Worm (Caenorhabditis elegans): ENCODE data around the gene K07E3.1.

Gene K07E3.1

ce11 chrX:8155447-8155877, 45.2 kb downstream of the K07E3.1 start:
- TF ChIP-seq nhr-77 (tag; optimal IDR thresholded peaks at IDR 0.05) (peak; percentile 20), lin-13 (GFP tag; optimal IDR thresholded peaks at IDR 0.05) (peak; percentile 7), lin-14 (GFP tag; optimal IDR thresholded peaks at IDR 0.05) (peak; percentile 2), lin-35 (GFP tag; optimal IDR thresholded peaks at IDR 0.05) (peak; percentile 6 to 48), ceh-82 (tag; optimal IDR thresholded peaks at IDR 0.05) (peak in 1 of 3 experiments; percentile 46), rnt-1 (tag; optimal IDR thresholded peaks at IDR 0.05) (peak; percentile 48), mep-1 (tag; optimal IDR thresholded peaks at IDR 0.05) (peak; percentile 8), lsy-2 (tag; optimal IDR thresholded peaks at IDR 0.05) (peak in 1 of 2 experiments; percentile 46), efl-1 (optimal IDR thresholded peaks at IDR 0.05) (peak in 1 of 2 experiments; percentile 18), efl-1 (GFP tag; optimal IDR thresholded peaks at IDR 0.05 in 1 of 2) (peak in 1 of 2 experiments; percentile 65), irx-1 (tag; optimal IDR thresholded peaks at IDR 0.05) (peak; percentile 2), C16A3.4 (tag; optimal IDR thresholded peaks at IDR 0.05) (peak; percentile 43), xbp-1 (tag; optimal IDR thresholded peaks at IDR 0.05) (peak; percentile 22), snu-23 (GFP tag; optimal IDR thresholded peaks at IDR 0.05) (peak; percentile 59), mdl-1 (tag; optimal IDR thresholded peaks at IDR 0.05) (peak in 1 of 2 experiments; percentile 70), nhr-85 (tag) (peak; percentile 68), jun-1 (tag; optimal IDR thresholded peaks at IDR 0.05) (peak; percentile 16), unc-130 (tag; optimal IDR thresholded peaks at IDR 0.05) (peak; percentile 1)

ce11 chrX:8155969-8156368, 45.7 kb downstream of the K07E3.1 start:
- no peak for TF ChIP-seq lin-13 (GFP tag; optimal IDR thresholded peaks at IDR 0.05)
- peak; percentile 41 for TF ChIP-seq unc-86 (tag; optimal IDR thresholded peaks at IDR 0.05)
- no peak for TF ChIP-seq dsc-1 (tag; optimal IDR thresholded peaks at IDR 0.05)
- TF ChIP-seq grh-1 (GFP tag; IDR thresholded peaks at IDR 0.05) = no peak
- TF ChIP-seq fkh-10 (GFP tag; optimal IDR thresholded peaks at IDR 0.05) = no peak
- peak; percentile 35 for TF ChIP-seq nhr-71 (tag; optimal IDR thresholded peaks at IDR 0.05)
- TF ChIP-seq nhr-12 (tag; optimal IDR thresholded peaks at IDR 0.05) = no peak
- TF ChIP-seq nhr-76 (tag; optimal IDR thresholded peaks at IDR 0.05) = no peak
- TF ChIP-seq swsn-7 (tag; optimal IDR thresholded peaks at IDR 0.05) = peak; percentile 4
- peak in 2 of 3 experiments; percentile 28 to 35 for TF ChIP-seq ceh-82 (tag; optimal IDR thresholded peaks at IDR 0.05)
- TF ChIP-seq snu-23 (GFP tag; optimal IDR thresholded peaks at IDR 0.05) = peak; percentile 3
- TF ChIP-seq pqm-1 (tag; optimal IDR thresholded peaks at IDR 0.05) = no peak
- TF ChIP-seq elt-2 (tag; optimal IDR thresholded peaks at IDR 0.05) = no peak
- no peak for TF ChIP-seq fkh-8 (tag; optimal IDR thresholded peaks at IDR 0.05)
- no peak; the same call in 1 of the 2 replicates for TF ChIP-seq nhr-19 (GFP tag; conservative IDR thresholded peaks at IDR 0.05)
- no peak for TF ChIP-seq efl-1 (optimal IDR thresholded peaks at IDR 0.05)
- TF ChIP-seq efl-1 (GFP tag; optimal IDR thresholded peaks at IDR 0.05 in 1 of 2) = peak in 1 of 2 experiments; percentile 82
- TF ChIP-seq blmp-1 (tag; optimal IDR thresholded peaks at IDR 0.05) = no peak
- peak in 1 of 2 experiments; percentile 4 for TF ChIP-seq mdl-1 (tag; optimal IDR thresholded peaks at IDR 0.05)
- no peak for TF ChIP-seq nhr-11 (tag; optimal IDR thresholded peaks at IDR 0.05)
- peak; percentile 44 for TF ChIP-seq rnt-1 (tag; optimal IDR thresholded peaks at IDR 0.05)
- TF ChIP-seq C16A3.4 (tag; optimal IDR thresholded peaks at IDR 0.05) = no peak
- no peak for TF ChIP-seq nhr-20 (tag; optimal IDR thresholded peaks at IDR 0.05)
- no peak for TF ChIP-seq lin-39 (tag; optimal IDR thresholded peaks at IDR 0.05)
- TF ChIP-seq hpl-2 (GFP tag; optimal IDR thresholded peaks at IDR 0.05) = no peak
- TF ChIP-seq ama-1 (optimal IDR thresholded peaks at IDR 0.05) = no peak
- no peak for TF ChIP-seq sox-4 (tag; optimal IDR thresholded peaks at IDR 0.05)
- TF ChIP-seq nhr-47 (tag; optimal IDR thresholded peaks at IDR 0.05) = peak; percentile 49
- no peak for TF ChIP-seq pax-3 (tag; optimal IDR thresholded peaks at IDR 0.05)
- TF ChIP-seq dpl-1 (GFP tag; optimal IDR thresholded peaks at IDR 0.05) = no peak
- TF ChIP-seq C04F5.9 (tag; optimal IDR thresholded peaks at IDR 0.05) = no peak
- TF ChIP-seq ztf-4 (tag; optimal IDR thresholded peaks at IDR 0.05) = no peak
- no peak for TF ChIP-seq irx-1 (tag; optimal IDR thresholded peaks at IDR 0.05)
- no peak for TF ChIP-seq ceh-90 (tag; optimal IDR thresholded peaks at IDR 0.05)
- TF ChIP-seq skn-1 (tag; optimal IDR thresholded peaks at IDR 0.05) = peak; percentile 35
- TF ChIP-seq unc-130 (tag; optimal IDR thresholded peaks at IDR 0.05) = no peak
